Worm (Caenorhabditis elegans) whole organism, L3 larva: Measurements from ENCODE around the gene prx-10.

Experiments used
- ceh-82 ChIP-seq: fragments of 150-350 bp; optimal IDR thresholded peaks from 2 replicates; lab custom pipeline; 2014; ENCODE audit warnings: missing biosample characterization, missing genetic modification characterization
- egl-5 ChIP-seq: fragments of 150-350 bp; optimal IDR thresholded peaks from 2 replicates; lab custom pipeline; 2017; ENCODE audit warnings: missing biosample characterization, missing genetic modification reagents, missing genetic modification characterization, inconsistent platforms
- fkh-10 ChIP-seq: sonication (generic microtip); optimal IDR thresholded peaks from 2 replicates; lab custom pipeline; 2017; ENCODE audit warnings: missing biosample characterization, missing genetic modification reagents, missing genetic modification characterization
- mdl-1 ChIP-seq: fragments of 150-350 bp; optimal IDR thresholded peaks from 2 replicates; lab custom pipeline; 2014; ENCODE audit warnings: missing biosample characterization, missing genetic modification characterization
- nhr-11 ChIP-seq: fragments of 150-350 bp; optimal IDR thresholded peaks from 2 replicates; lab custom pipeline; 2014; ENCODE audit warnings: missing biosample characterization, missing genetic modification characterization
- nhr-76 ChIP-seq: fragments of 150-350 bp; sonication (generic microtip); optimal IDR thresholded peaks from 5 replicates; lab custom pipeline; 2014; ENCODE audit warnings: missing biosample characterization, missing genetic modification characterization
- nhr-77 ChIP-seq: fragments of 150-350 bp; optimal IDR thresholded peaks from 2 replicates; lab custom pipeline; 2014; ENCODE audit warnings: missing biosample characterization, missing genetic modification characterization
- pha-4 ChIP-seq: fragments of 150-350 bp; optimal IDR thresholded peaks from 2 replicates; lab custom pipeline; 2014; ENCODE audit warnings: missing biosample characterization, missing genetic modification reagents, missing genetic modification characterization
- ztf-11 ChIP-seq: fragments of 150-350 bp; optimal IDR thresholded peaks from 2 replicates; lab custom pipeline; 2014; ENCODE audit warnings: missing biosample characterization, missing genetic modification characterization

ce11 chrIII:5203310-5203709, 32.9 kb upstream of the prx-10 start:
- TF ChIP-seq pha-4 (tag; lab: Kevin White, UChicago) (no peak), ceh-82 (tag; lab: Kevin White, UChicago) (no peak), nhr-11 (tag; lab: Kevin White, UChicago) (no peak), nhr-76 (tag; lab: Kevin White, UChicago) (no peak), nhr-77 (tag; lab: Kevin White, UChicago) (no peak), mdl-1 (tag; lab: Kevin White, UChicago) (no peak), egl-5 (tag; lab: Kevin White, UChicago) (no peak), fkh-10 (GFP tag; lab: Kevin White, UChicago) (no peak), ztf-11 (tag; lab: Kevin White, UChicago) (no peak)
